Worm (Caenorhabditis elegans): ENCODE results near the gene ZK632.10.
A peak's percentile ranks its signal among the peaks of the same experiment; 100 is the strongest.

ZK632.10 gene

DNA sequence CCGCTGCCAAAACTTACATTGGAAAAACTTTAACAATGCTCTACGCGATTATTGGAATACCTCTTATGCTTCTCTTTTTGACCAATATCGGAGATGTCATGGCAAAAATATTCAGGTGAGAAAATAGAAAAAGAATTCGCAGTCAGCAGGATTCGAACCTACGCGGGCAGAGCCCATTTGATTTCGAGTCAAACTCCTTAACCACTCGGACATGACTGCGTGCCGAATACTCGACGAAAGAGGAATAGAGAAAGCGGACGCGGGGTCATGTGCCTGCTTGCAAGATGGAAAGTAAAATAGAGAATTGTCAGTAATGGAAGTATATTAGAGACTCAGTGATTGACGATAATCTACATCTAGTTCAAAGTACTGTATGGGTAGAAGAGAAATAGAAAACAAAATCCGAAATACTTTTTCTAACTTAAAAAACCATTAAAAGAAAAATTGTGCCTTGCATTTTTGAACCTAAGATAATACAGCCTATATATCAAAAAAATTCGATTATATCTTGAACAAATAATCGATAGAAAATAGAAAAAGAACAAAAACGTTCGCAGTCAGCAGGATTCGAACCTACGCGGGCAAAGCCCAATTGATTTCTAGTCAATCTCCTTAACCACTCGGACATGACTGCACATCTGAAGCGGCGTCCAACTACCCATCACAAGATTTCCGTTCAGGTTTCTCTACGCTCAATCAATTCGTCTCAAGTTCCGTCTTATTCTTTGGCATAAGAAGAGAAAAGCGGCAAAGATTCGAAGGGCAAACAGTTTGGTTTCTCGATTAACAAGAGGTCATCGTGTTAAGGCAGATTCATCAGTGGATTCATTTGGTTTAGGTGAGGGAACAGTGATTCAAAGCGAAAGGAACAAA lies 34.2 kb upstream of the ZK632.10 start (continued):
- TF ChIP-seq Y56A3A.18 (GFP tag; IDR thresholded peaks at IDR 0.05), result peak; percentile 71; the same call in 1 of the 2 replicates
- no peak for TF ChIP-seq zfh-2 (GFP tag; conservative IDR thresholded peaks at IDR 0.05)
- TF ChIP-seq mcd-1 (GFP tag; IDR thresholded peaks at IDR 0.05), result peak; percentile 72
- TF ChIP-seq T07F8.4 (tag; optimal IDR thresholded peaks at IDR 0.05), result peak; percentile 3
- peak; percentile 98 for TF ChIP-seq tbp1 (GFP tag; optimal IDR thresholded peaks at IDR 0.05)
- 0 out of 2 replicates have a peak, but pooled peaks have one; percentile 27 for TF ChIP-seq D2030.7 (GFP tag; IDR thresholded peaks at IDR 0.05)
- peak; percentile 81; the same call in 1 of the 2 replicates for TF ChIP-seq Y95B8A.8 (GFP tag; IDR thresholded peaks at IDR 0.05)
- peak; percentile 66 for TF ChIP-seq hsf-1 (GFP tag; IDR thresholded peaks at IDR 0.05)
- TF ChIP-seq ztf-25 (GFP tag; IDR thresholded peaks at IDR 0.05), result peak; percentile 85
- TF ChIP-seq lin-26 (GFP tag; IDR thresholded peaks at IDR 0.05), result peak; percentile 93
- TF ChIP-seq B0261.1 (tag; optimal IDR thresholded peaks at IDR 0.05), result peak; percentile 94
- no peak for TF ChIP-seq nfya-2 (GFP tag; IDR thresholded peaks at IDR 0.05)
- TF ChIP-seq Y53F4B.3 (GFP tag; IDR thresholded peaks at IDR 0.05), result 0 out of 2 replicates have a peak, but pooled peaks have one; percentile 40
- TF ChIP-seq dpl-1 (GFP tag; optimal IDR thresholded peaks at IDR 0.05), result no peak
- peak; percentile 62 for TF ChIP-seq madf-6 (GFP tag; IDR thresholded peaks at IDR 0.05)
- peak; percentile 52; the same call in 1 of the 2 replicates for TF ChIP-seq ceh-100 (GFP tag; IDR thresholded peaks at IDR 0.05)
- TF ChIP-seq B0035.1 (tag; optimal IDR thresholded peaks at IDR 0.05), result no peak
- TF ChIP-seq cebp-2 (GFP tag; IDR thresholded peaks at IDR 0.05), result peak; percentile 89; the same call in 1 of the 2 replicates
- no peak for TF ChIP-seq C17E4.6 (GFP tag; IDR thresholded peaks at IDR 0.05)
- TF ChIP-seq snpc-4 (GFP tag; optimal IDR thresholded peaks at IDR 0.05), result no peak
- peak in 2 of 4 experiments; percentile 34 to 37 for TF ChIP-seq snpc-4 (tag; optimal IDR thresholded peaks at IDR 0.05)
- TF ChIP-seq atf-7 (tag; optimal IDR thresholded peaks at IDR 0.05), result peak; percentile 36
- TF ChIP-seq athp-1 (tag; optimal IDR thresholded peaks at IDR 0.05), result peak; percentile 72
- no peak for TF ChIP-seq B0019.2 (GFP tag; conservative IDR thresholded peaks at IDR 0.05)
- peak; percentile 81 for TF ChIP-seq rcor-1 (GFP tag; IDR thresholded peaks at IDR 0.05)
- TF ChIP-seq rpc-1 (optimal IDR thresholded peaks at IDR 0.05), result peak; percentile 60
- TF ChIP-seq rpc-1 (tag; optimal IDR thresholded peaks at IDR 0.05), result peak; percentile 83
- peak; percentile 68; the same call in 1 of the 2 replicates for TF ChIP-seq let-526 (GFP tag; IDR thresholded peaks at IDR 0.05)
- 0 out of 2 replicates have a peak, but pooled peaks have one; percentile 71 for TF ChIP-seq aptf-3 (GFP tag; IDR thresholded peaks at IDR 0.05)
- TF ChIP-seq F39B2.1 (GFP tag; IDR thresholded peaks at IDR 0.05), result 0 out of 2 replicates have a peak, but pooled peaks have one; percentile 29
- peak; percentile 54; the same call in 1 of the 2 replicates for TF ChIP-seq madf-3 (GFP tag; IDR thresholded peaks at IDR 0.05)
- TF ChIP-seq ZK185.1 (tag; optimal IDR thresholded peaks at IDR 0.05; ENCODE audit: poor library complexity, severe bottlenecking), result peak; percentile 74
- TF ChIP-seq lsy-27 (tag; optimal IDR thresholded peaks at IDR 0.05; ENCODE audit: borderline replicate concordance, insufficient read depth), result no peak
- TF ChIP-seq ccch-3 (GFP tag; optimal IDR thresholded peaks at IDR 0.05), result peak; percentile 61
- TF ChIP-seq zim-3 (tag; optimal IDR thresholded peaks at IDR 0.05), result peak; percentile 80
- TF ChIP-seq hmg-1.2 (GFP tag; IDR thresholded peaks at IDR 0.05), result peak; percentile 78
- no peak for TF ChIP-seq F23B12.7 (tag; optimal IDR thresholded peaks at IDR 0.05; ENCODE audit: insufficient read depth)
- TF ChIP-seq lin-40 (tag; optimal IDR thresholded peaks at IDR 0.05), result peak; percentile 64
- peak; percentile 78 for TF ChIP-seq Y53G8AR.9 (GFP tag; conservative IDR thresholded peaks at IDR 0.05)
- TF ChIP-seq attf-5 (GFP tag; optimal IDR thresholded peaks at IDR 0.05), result peak; percentile 28
- TF ChIP-seq ama-1 (optimal IDR thresholded peaks at IDR 0.05), result no peak
- TF ChIP-seq ama-1 (GFP tag; optimal IDR thresholded peaks at IDR 0.05), result peak in 1 of 2 experiments; percentile 63
- TF ChIP-seq sptf-2 (GFP tag; optimal IDR thresholded peaks at IDR 0.05), result no peak
- peak; percentile 49; the same call in 1 of the 2 replicates for TF ChIP-seq Y67H2A.10 (GFP tag; conservative IDR thresholded peaks at IDR 0.05)
- peak; percentile 54; the same call in 1 of the 2 replicates for TF ChIP-seq pbrm-1 (GFP tag; IDR thresholded peaks at IDR 0.05)
- peak; percentile 78 for TF ChIP-seq nhr-90 (tag; optimal IDR thresholded peaks at IDR 0.05)

Data from whole organism, young adult.